Worm (Caenorhabditis elegans): ENCODE data around the gene W06D11.2.

Gene W06D11.2

DNA sequence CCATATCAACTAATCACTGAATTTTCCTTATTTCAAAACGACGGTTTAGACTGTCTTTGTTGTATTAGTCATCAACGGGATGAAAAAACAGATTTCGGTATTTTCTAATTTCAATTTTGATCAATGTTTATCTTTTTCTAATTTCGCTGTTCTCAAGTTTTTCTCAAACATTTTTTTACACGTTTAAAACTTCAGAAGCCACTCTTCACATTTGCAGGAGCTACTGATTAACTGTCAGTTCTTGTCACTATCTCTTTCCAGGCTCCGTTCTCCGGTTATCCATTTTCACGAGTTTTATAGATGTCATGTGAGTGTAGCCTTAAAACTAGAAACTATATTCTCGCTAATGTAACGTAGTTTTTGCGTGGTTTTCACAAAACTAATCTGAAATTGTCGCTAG lies 6.0 kb downstream of the W06D11.2 start, which contains the start of gene C04B4.4:
TSS of gene C04B4.4 (plus strand) at position 301 of the 400 bp plus-strand sequence.
- TF ChIP-seq ceh-18 (tag; optimal IDR thresholded peaks at IDR 0.05) (no peak), pha-4 (tag; optimal IDR thresholded peaks at IDR 0.05) (no peak)

DNA sequence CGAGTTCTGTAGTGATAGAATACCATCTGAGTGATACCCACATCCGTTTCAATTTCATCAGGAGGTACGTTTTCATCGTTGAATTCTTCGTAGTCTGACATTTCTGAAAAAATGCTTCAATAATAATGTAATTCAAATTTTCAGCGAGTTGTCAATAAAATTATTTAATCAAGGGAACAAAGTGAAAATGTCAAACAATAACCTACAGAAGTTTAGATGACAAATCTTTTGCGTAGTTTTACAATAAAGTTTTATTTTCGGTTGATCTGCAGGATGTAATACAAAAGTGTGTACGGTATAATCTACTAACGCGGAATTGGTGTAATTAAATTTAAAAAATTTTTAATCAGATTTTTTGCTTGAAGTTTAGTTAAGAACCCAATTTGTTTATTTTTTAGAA lies 8.3 kb downstream of the W06D11.2 start, which contains the start of gene C04B4.5:
TSS of gene C04B4.5 (minus strand) at position 101 of the 400 bp plus-strand sequence.
- TF ChIP-seq ref-2 (tag; optimal IDR thresholded peaks at IDR 0.05) (no peak), ceh-24 (tag; optimal IDR thresholded peaks at IDR 0.05) (no peak), ztf-16 (tag; optimal IDR thresholded peaks at IDR 0.05) (no peak), syd-9 (tag; optimal IDR thresholded peaks at IDR 0.05) (no peak), unc-55 (GFP tag; optimal IDR thresholded peaks at IDR 0.05) (no peak), hlh-15 (tag; optimal IDR thresholded peaks at IDR 0.05) (no peak), K02D7.2 (tag; optimal IDR thresholded peaks at IDR 0.05) (no peak), zip-5 (tag; optimal IDR thresholded peaks at IDR 0.05) (no peak), gmeb-2 (tag; optimal IDR thresholded peaks at IDR 0.05) (no peak), fkh-6 (tag; optimal IDR thresholded peaks at IDR 0.05) (no peak), pha-2 (tag; optimal IDR thresholded peaks at IDR 0.05) (no peak), pag-3 (tag; optimal IDR thresholded peaks at IDR 0.05; ENCODE audit: borderline replicate concordance) (no peak), ama-1 (optimal IDR thresholded peaks at IDR 0.05) (no peak), fkh-10 (GFP tag; optimal IDR thresholded peaks at IDR 0.05) (no peak), npax-4 (tag; optimal IDR thresholded peaks at IDR 0.05) (no peak), sox-2 (GFP tag; IDR thresholded peaks at IDR 0.05) (no peak), eyg-1 (tag; optimal IDR thresholded peaks at IDR 0.05) (no peak), che-1 (tag; optimal IDR thresholded peaks at IDR 0.05) (no peak), pax-1 (tag; optimal IDR thresholded peaks at IDR 0.05) (no peak)

DNA sequence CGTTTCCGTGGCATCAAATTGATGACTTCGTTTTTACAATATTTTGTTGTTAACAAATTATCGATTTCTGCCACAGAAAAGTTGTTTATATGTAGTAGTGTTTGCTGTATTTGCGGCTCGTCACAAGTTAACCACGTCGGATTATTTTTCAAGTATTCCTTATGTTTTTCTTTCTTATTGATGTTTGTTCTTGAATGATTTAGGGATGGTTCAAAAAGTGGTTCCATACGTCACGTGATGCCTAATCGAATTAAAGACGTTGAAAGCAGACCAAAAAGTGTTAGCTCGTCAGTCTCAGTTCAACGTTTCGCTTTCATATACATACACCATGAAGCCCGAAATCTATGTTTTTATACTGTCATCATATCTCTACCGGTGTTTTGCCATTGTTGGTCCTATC lies 11.0 kb downstream of the W06D11.2 start, which contains the start of gene lips-2:
TSS of gene lips-2 (plus strand) at position 301 of the 400 bp plus-strand sequence.
- TF ChIP-seq rnt-1 (tag; optimal IDR thresholded peaks at IDR 0.05) (no peak), ets-4 (tag; optimal IDR thresholded peaks at IDR 0.05) (no peak), npax-4 (tag; optimal IDR thresholded peaks at IDR 0.05) (no peak)

DNA sequence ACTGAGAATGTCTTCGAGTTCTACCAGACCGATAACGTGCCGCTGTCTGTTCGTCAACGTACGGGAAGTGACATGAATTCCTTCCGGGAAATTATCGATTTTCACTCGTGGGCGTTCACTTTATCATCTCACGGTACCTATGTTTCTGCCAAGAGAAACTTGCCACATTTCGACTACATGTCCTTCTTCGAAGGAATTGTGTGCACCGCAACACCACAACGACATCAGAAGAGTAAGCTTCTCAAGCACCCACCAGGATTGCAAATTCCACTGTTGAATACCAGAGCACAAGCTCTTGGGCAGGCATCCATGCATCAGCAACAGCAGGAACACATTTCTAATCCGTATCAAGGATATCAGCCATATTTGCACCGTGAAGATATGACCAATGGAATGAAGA lies 12.4 kb downstream of the W06D11.2 start:
- TF ChIP-seq ttx-3 (tag; optimal IDR thresholded peaks at IDR 0.05) = no peak
- TF ChIP-seq ceh-9 (tag; optimal IDR thresholded peaks at IDR 0.05) = no peak
- no peak for TF ChIP-seq ceh-24 (tag; optimal IDR thresholded peaks at IDR 0.05)
- TF ChIP-seq pqm-1 (tag; optimal IDR thresholded peaks at IDR 0.05) = no peak
- no peak for TF ChIP-seq ama-1 (optimal IDR thresholded peaks at IDR 0.05)
- TF ChIP-seq ceh-14 (tag; optimal IDR thresholded peaks at IDR 0.05) = no peak
- no peak for TF ChIP-seq lin-11 (tag; optimal IDR thresholded peaks at IDR 0.05)
- TF ChIP-seq C38D4.7 (GFP tag; optimal IDR thresholded peaks at IDR 0.05) = no peak

DNA sequence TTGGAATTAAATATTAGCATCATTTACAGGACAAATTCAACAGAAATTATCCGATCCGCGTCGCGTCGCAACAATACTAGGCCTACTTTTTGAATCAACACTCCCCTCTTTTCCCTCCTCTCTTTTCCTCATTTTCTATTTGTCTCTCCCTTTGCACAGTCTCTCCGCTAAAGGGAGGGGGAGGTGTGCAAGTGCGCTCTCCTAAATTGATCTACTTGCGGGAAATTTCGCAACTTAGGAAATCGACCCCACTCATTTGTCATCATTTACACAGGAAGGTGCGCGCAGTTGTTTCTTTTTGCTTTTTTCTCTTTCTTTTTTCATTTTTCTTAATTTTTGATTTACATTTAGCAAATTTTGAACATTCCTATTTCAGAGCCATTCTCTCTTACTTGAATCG lies 13.6 kb downstream of the W06D11.2 start, which contains the start of gene C04B4.2:
TSS of gene C04B4.2 (plus strand) at position 371 of the 400 bp plus-strand sequence.
- TF ChIP-seq pat-9 (tag; optimal IDR thresholded peaks at IDR 0.05) = no peak
- TF ChIP-seq elt-2 (tag; optimal IDR thresholded peaks at IDR 0.05) = no peak
- no peak for TF ChIP-seq ceh-30 (tag; optimal IDR thresholded peaks at IDR 0.05)
- no peak for TF ChIP-seq pros-1 (tag; optimal IDR thresholded peaks at IDR 0.05)
- no peak for TF ChIP-seq ttx-3 (tag; optimal IDR thresholded peaks at IDR 0.05)
- TF ChIP-seq pha-2 (tag; optimal IDR thresholded peaks at IDR 0.05) = no peak
- TF ChIP-seq mec-3 (tag; optimal IDR thresholded peaks at IDR 0.05; ENCODE audit: borderline replicate concordance) = no peak
- no peak for TF ChIP-seq ahr-1 (tag; optimal IDR thresholded peaks at IDR 0.05)
- TF ChIP-seq ceh-19 (GFP tag; optimal IDR thresholded peaks at IDR 0.05) = no peak
- no peak for TF ChIP-seq hlh-6 (tag; optimal IDR thresholded peaks at IDR 0.05)
- TF ChIP-seq ceh-24 (tag; optimal IDR thresholded peaks at IDR 0.05) = no peak
- no peak for TF ChIP-seq sdc-2 (tag; optimal IDR thresholded peaks at IDR 0.05)
- TF ChIP-seq rnt-1 (tag; optimal IDR thresholded peaks at IDR 0.05) = no peak
- no peak for TF ChIP-seq ama-1 (optimal IDR thresholded peaks at IDR 0.05)
- TF ChIP-seq lim-6 (tag; optimal IDR thresholded peaks at IDR 0.05) = no peak
